Worm (Caenorhabditis elegans) whole organism, L4 larva: ENCODE measurements around the gene clec-171.

Source experiments
- ZK546.5 ChIP-seq, 2 experiments: sonication (generic microtip); optimal IDR thresholded peaks; 2 replicates each; lab custom pipeline; 2017; ENCODE audit warnings: missing biosample characterization in 2 of 2, missing genetic modification characterization in 2 of 2
- ama-1 ChIP-seq: fragments of 150-350 bp; optimal IDR thresholded peaks from 2 replicates; lab custom pipeline; 2014; ENCODE audit warnings: inconsistent platforms, mixed read lengths
- ceh-32 ChIP-seq: sonication (generic microtip); optimal IDR thresholded peaks from 2 replicates; lab custom pipeline; 2016; ENCODE audit warnings: mild to moderate bottlenecking, missing genetic modification characterization, missing compliant biosample characterization; ENCODE audit not compliant: poor library complexity
- ceh-82 ChIP-seq: sonication (generic microtip); optimal IDR thresholded peaks from 2 replicates; lab custom pipeline; 2017; ENCODE audit warnings: missing biosample characterization, missing genetic modification characterization
- dmd-9 ChIP-seq: fragments of 200-800 bp; sonication (Bioruptor generic); IDR thresholded peaks from 2 replicates; pipeline ENCODE4 v1.3.6; 2022; ENCODE audit warnings: missing genetic modification reagents, missing genetic modification characterization, missing compliant biosample characterization
- dpl-1 ChIP-seq: fragments of 150-350 bp; optimal IDR thresholded peaks from 2 replicates; lab custom pipeline; 2014; ENCODE audit warnings: missing biosample characterization, missing genetic modification reagents, missing genetic modification characterization
- fos-1 ChIP-seq: fragments of 150-350 bp; optimal IDR thresholded peaks from 2 replicates; lab custom pipeline; 2014; ENCODE audit warnings: missing biosample characterization, missing genetic modification characterization
- mdl-1 ChIP-seq, 2 experiments: fragments of 150-350 bp in 1 of 2; sonication (generic microtip) in 1 of 2; optimal IDR thresholded peaks; 2 replicates each; lab custom pipeline; 2014 to 2017; ENCODE audit warnings: missing biosample characterization in 2 of 2, missing genetic modification characterization in 2 of 2
- nhr-11 ChIP-seq: fragments of 150-350 bp; optimal IDR thresholded peaks from 2 replicates; lab custom pipeline; 2014; ENCODE audit warnings: missing biosample characterization, missing genetic modification characterization
- nhr-237 ChIP-seq: sonication (generic microtip); optimal IDR thresholded peaks from 2 replicates; lab custom pipeline; 2017; ENCODE audit warnings: missing biosample characterization, missing genetic modification characterization
- nhr-28 ChIP-seq: fragments of 150-350 bp; optimal IDR thresholded peaks from 2 replicates; lab custom pipeline; 2014; ENCODE audit warnings: missing biosample characterization, missing genetic modification characterization
- nhr-77 ChIP-seq: fragments of 150-350 bp; optimal IDR thresholded peaks from 2 replicates; lab custom pipeline; 2014; ENCODE audit warnings: missing biosample characterization, missing genetic modification characterization
- pha-4 ChIP-seq, 2 experiments: fragments of 150-350 bp in 1 of 2; fragments of 200-800 bp in 1 of 2; sonication (Bioruptor generic) in 1 of 2; IDR thresholded peaks in 1 of 2; optimal IDR thresholded peaks in 1 of 2; 2 replicates each; pipeline versions ENCODE4 v1.3.6 to Lab custom; 2014 to 2022; ENCODE audit warnings: missing genetic modification characterization in 2 of 2, missing genetic modification reagents in 2 of 2, missing biosample characterization in 1 of 2, missing compliant biosample characterization in 1 of 2

ce11 chrIV:1443997-1444678, 17.0 kb upstream of the clec-171 start:
- no peak for TF ChIP-seq nhr-11
- TF ChIP-seq fos-1 (tag; lab: Kevin White, UChicago) = no peak
- TF ChIP-seq ZK546.5 (tag; optimal IDR thresholded peaks at IDR 0.05; lab: Kevin White, UChicago) = no peak
- TF ChIP-seq nhr-77 (tag; lab: Kevin White, UChicago) = no peak
- TF ChIP-seq pha-4 (GFP tag; IDR thresholded peaks at IDR 0.05; lab: Robert Waterston, UW) = no peak
- TF ChIP-seq pha-4 (tag; optimal IDR thresholded peaks at IDR 0.05; lab: Kevin White, UChicago) = no peak
- no peak for TF ChIP-seq ceh-32
- no peak for TF ChIP-seq ama-1 (lab: Kevin White, UChicago)
- no peak for TF ChIP-seq nhr-237
- no peak for TF ChIP-seq dmd-9
- no peak for TF ChIP-seq nhr-28 (tag; lab: Kevin White, UChicago)
- TF ChIP-seq ceh-82 (tag; lab: Kevin White, UChicago) = no peak
- TF ChIP-seq mdl-1 (tag; optimal IDR thresholded peaks at IDR 0.05; lab: Kevin White, UChicago) = no peak
- TF ChIP-seq dpl-1 (GFP tag; lab: Kevin White, UChicago) = no peak
